Fruit fly (Drosophila melanogaster) whole organism, wandering third instar larva: ENCODE measurements around the gene CG17633.

Source experiments
- Hnf4 ChIP-seq: fragments of 200-800 bp; sonication (Bioruptor generic); optimal IDR thresholded peaks from 2 replicates; lab custom pipeline; 2016; ENCODE audit warnings: missing biosample characterization, mild to moderate bottlenecking, missing genetic modification characterization
- OdsH ChIP-seq: fragments of 200-800 bp; sonication (Bioruptor generic); optimal IDR thresholded peaks from 2 replicates; lab custom pipeline; 2016; ENCODE audit warnings: missing biosample characterization, mild to moderate bottlenecking, missing genetic modification characterization
- fru ChIP-seq: fragments of 200-800 bp; sonication (Bioruptor generic); optimal IDR thresholded peaks from 3 replicates; lab custom pipeline; 2016; ENCODE audit warnings: missing biosample characterization, mild to moderate bottlenecking, missing genetic modification characterization
- lola ChIP-seq: fragments of >200 bp; optimal IDR thresholded peaks from 2 replicates; lab custom pipeline; 2017; ENCODE audit warnings: missing biosample characterization, missing genetic modification characterization
- psq ChIP-seq: fragments of 200-800 bp; sonication (Bioruptor generic); optimal IDR thresholded peaks from 3 replicates; lab custom pipeline; 2017; ENCODE audit warnings: missing biosample characterization, mild to moderate bottlenecking, missing genetic modification characterization, moderate library complexity

DNA sequence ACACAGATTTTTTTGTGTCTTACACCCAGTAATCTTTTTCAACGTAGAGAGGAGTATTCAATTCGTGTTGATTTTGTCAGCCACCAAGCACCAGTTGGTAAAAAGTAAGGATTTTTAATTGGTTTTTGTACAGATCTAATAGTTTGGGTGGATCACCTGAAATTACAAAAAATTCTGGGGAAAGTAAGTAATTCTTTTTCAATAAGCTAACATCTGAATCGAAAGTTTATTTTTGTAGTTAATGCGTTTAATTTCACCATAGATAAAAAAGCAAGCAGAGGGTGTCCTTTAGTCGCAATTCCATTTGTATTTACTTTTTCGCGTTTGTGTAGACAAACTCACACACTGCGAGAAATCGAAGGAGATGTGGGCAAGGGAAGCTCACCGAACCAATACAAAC is 14.0 kb upstream of the CG17633 start:
- TF ChIP-seq lola (GFP tag; lab: Kevin White, UChicago), result no peak
- TF ChIP-seq Hnf4 (GFP tag; lab: Kevin White, UChicago), result no peak
- TF ChIP-seq psq (GFP tag; lab: Kevin White, UChicago), result no peak
- TF ChIP-seq fru (GFP tag; lab: Kevin White, UChicago), result no peak
- no peak for TF ChIP-seq OdsH (GFP tag; lab: Kevin White, UChicago)
